Comparison of ENCODE assay signal across 6 fruit fly cellular contexts in the genomic region with DNA sequence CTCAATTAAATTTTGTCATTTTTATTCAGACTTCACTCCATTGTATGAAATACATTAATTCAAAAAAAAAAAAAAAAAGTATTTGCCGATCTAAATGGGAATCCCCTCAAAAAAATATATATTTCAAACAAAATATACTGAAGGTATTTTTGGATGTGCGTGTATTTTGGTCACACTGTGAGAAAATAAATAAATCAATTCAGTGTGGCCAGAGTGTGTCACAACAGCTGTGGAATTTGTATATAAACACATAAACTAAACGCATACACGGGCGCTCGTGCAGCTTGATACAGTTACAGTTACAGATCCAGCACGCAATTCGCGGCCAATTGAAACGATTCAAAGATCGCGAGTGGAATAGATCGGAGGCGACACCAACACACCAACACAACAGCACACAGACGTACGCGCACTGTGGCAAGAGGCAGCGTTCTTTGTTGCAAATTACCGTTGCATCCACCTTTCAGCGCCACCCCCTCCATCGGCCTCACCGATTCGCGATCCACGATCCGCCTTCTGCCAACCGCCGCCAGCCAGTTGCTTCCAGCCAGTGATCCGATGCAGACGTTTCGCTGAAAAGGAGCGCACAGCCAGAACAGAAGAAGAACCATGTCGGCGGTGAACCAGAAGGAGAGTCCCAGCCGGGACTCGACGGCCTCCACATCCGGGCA.
TF ChIP-seq lines count a peak whose summit lies in the region.

A gene (plus strand): TSS at position 260 of the 671 bp plus-strand sequence.

- no peak for TF ChIP-seq CTCF in whole organism, embryonic (GFP tag; optimal IDR thresholded peaks at IDR 0.05; lab: Kevin White, UChicago)

TF ChIP-seq in whole organism, 6 proteins besides CTCF, POLR2A, EP300 and RAD21:
- TF ChIP-seq EcR (GFP tag; optimal IDR thresholded peaks at IDR 0.05; lab: Kevin White, UChicago) (no peak), Dll (optimal IDR thresholded peaks at IDR 0.05; lab: Kevin White, UChicago) (peak; percentile 30)

TF ChIP-seq in whole organism, adult, 20 proteins besides CTCF, POLR2A, EP300 and RAD21:
- no peak for TF ChIP-seq CG33017 (tag; optimal IDR thresholded peaks at IDR 0.05; lab: Kevin White, UChicago)
- peak; percentile 17 for TF ChIP-seq CG1620 (GFP tag; optimal IDR thresholded peaks at IDR 0.05; lab: Kevin White, UChicago)
- TF ChIP-seq CG11617 (GFP tag; optimal IDR thresholded peaks at IDR 0.05; lab: Kevin White, UChicago), result peak; percentile 2
- TF ChIP-seq ovo (GFP tag; optimal IDR thresholded peaks at IDR 0.05; lab: Kevin White, UChicago), result peak; percentile 4
- no peak for TF ChIP-seq cnc (optimal IDR thresholded peaks at IDR 0.05; lab: Kevin White, UChicago)
- TF ChIP-seq kay (GFP tag; lab: Kevin White, UChicago; ENCODE audit: borderline replicate concordance), result no peak
- no peak for TF ChIP-seq CG7045 (GFP tag; optimal IDR thresholded peaks at IDR 0.05; lab: Kevin White, UChicago)
- TF ChIP-seq CG5204 (GFP tag; optimal IDR thresholded peaks at IDR 0.05; lab: Kevin White, UChicago), result no peak
- TF ChIP-seq Mnt (GFP tag; optimal IDR thresholded peaks at IDR 0.05; lab: Kevin White, UChicago), result peak; percentile 46
- peak; percentile 30 for TF ChIP-seq tj (GFP tag; optimal IDR thresholded peaks at IDR 0.05; lab: Kevin White, UChicago)
- peak; percentile 65 for TF ChIP-seq bab1 (GFP tag; optimal IDR thresholded peaks at IDR 0.05; lab: Kevin White, UChicago)
- TF ChIP-seq CG7101 (tag; optimal IDR thresholded peaks at IDR 0.05; lab: Kevin White, UChicago), result peak; percentile 11
- no peak for TF ChIP-seq CG12768 (GFP tag; optimal IDR thresholded peaks at IDR 0.05; lab: Kevin White, UChicago)
- no peak for TF ChIP-seq toe (GFP tag; optimal IDR thresholded peaks at IDR 0.05; lab: Kevin White, UChicago)
TF ChIP-seq in whole organism, adult: peak in this region for 7.

TF ChIP-seq in whole organism, embryonic, 481 proteins besides CTCF, POLR2A, EP300 and RAD21 (continues in another document):
- TF ChIP-seq CG8089 (GFP tag; optimal IDR thresholded peaks at IDR 0.05; lab: Kevin White, UChicago), result no peak
- TF ChIP-seq gsb-n (tag; optimal IDR thresholded peaks at IDR 0.05; lab: Kevin White, UChicago), result no peak
- no peak for TF ChIP-seq Dad (GFP tag; optimal IDR thresholded peaks at IDR 0.05; lab: Kevin White, UChicago)
- no peak for TF ChIP-seq Oaz (GFP tag; IDR thresholded peaks at IDR 0.05; lab: Robert Waterston, UW)
- no peak for TF ChIP-seq Dip2 (GFP tag; IDR thresholded peaks at IDR 0.05; lab: Robert Waterston, UW)
- no peak for TF ChIP-seq CG14667 (GFP tag; IDR thresholded peaks at IDR 0.05; lab: Robert Waterston, UW)
- no peak for TF ChIP-seq HmgD (GFP tag; optimal IDR thresholded peaks at IDR 0.05; lab: Kevin White, UChicago)
- TF ChIP-seq corto (GFP tag; optimal IDR thresholded peaks at IDR 0.05; lab: Kevin White, UChicago), result no peak
- TF ChIP-seq CG11504 (tag; optimal IDR thresholded peaks at IDR 0.05; lab: Kevin White, UChicago), result peak; percentile 40
- TF ChIP-seq tap (tag; optimal IDR thresholded peaks at IDR 0.05; lab: Kevin White, UChicago), result no peak
- no peak for TF ChIP-seq CG14050 (GFP tag; IDR thresholded peaks at IDR 0.05; lab: Robert Waterston, UW)
- no peak for TF ChIP-seq lbe (GFP tag; optimal IDR thresholded peaks at IDR 0.05; lab: Kevin White, UChicago)
- no peak for TF ChIP-seq CG11560 (tag; IDR thresholded peaks at IDR 0.05; lab: Robert Waterston, UW)
- TF ChIP-seq CG31388 (GFP tag; optimal IDR thresholded peaks at IDR 0.05; lab: Kevin White, UChicago), result no peak
- TF ChIP-seq CG15011 (GFP tag; optimal IDR thresholded peaks at IDR 0.05; lab: Kevin White, UChicago), result no peak
- TF ChIP-seq ac (GFP tag; optimal IDR thresholded peaks at IDR 0.05; lab: Kevin White, UChicago), result no peak
- TF ChIP-seq sqz (GFP tag; optimal IDR thresholded peaks at IDR 0.05; lab: Kevin White, UChicago), result peak; percentile 52
- no peak for TF ChIP-seq CG18619 (GFP tag; optimal IDR thresholded peaks at IDR 0.05; lab: Kevin White, UChicago)

TF ChIP-seq in whole organism, prepupa, 60 proteins besides CTCF, POLR2A, EP300 and RAD21 (continues in another document):
- peak; percentile 26 for TF ChIP-seq CG9139 (GFP tag; optimal IDR thresholded peaks at IDR 0.05; lab: Kevin White, UChicago)
- TF ChIP-seq fd85E (GFP tag; optimal IDR thresholded peaks at IDR 0.05; lab: Kevin White, UChicago), result no peak
- TF ChIP-seq ss (GFP tag; optimal IDR thresholded peaks at IDR 0.05; lab: Kevin White, UChicago), result peak; percentile 31 to 62
- peak; percentile 54 for TF ChIP-seq Sox14 (GFP tag; optimal IDR thresholded peaks at IDR 0.05; lab: Kevin White, UChicago)
- no peak for TF ChIP-seq CG3032 (tag; optimal IDR thresholded peaks at IDR 0.05; lab: Kevin White, UChicago)
- TF ChIP-seq cyc (GFP tag; optimal IDR thresholded peaks at IDR 0.05; lab: Kevin White, UChicago), result no peak
- no peak for TF ChIP-seq acj6 (GFP tag; optimal IDR thresholded peaks at IDR 0.05; lab: Kevin White, UChicago)
- TF ChIP-seq CG10669 (GFP tag; optimal IDR thresholded peaks at IDR 0.05; lab: Kevin White, UChicago), result no peak
- TF ChIP-seq CG3919 (GFP tag; optimal IDR thresholded peaks at IDR 0.05; lab: Kevin White, UChicago), result peak; percentile 56
- TF ChIP-seq Ets21C (GFP tag; optimal IDR thresholded peaks at IDR 0.05; lab: Kevin White, UChicago), result no peak
- peak; percentile 33 for TF ChIP-seq Sox102F (GFP tag; optimal IDR thresholded peaks at IDR 0.05; lab: Kevin White, UChicago)
- no peak for TF ChIP-seq CG11294 (GFP tag; IDR thresholded peaks at IDR 0.05; lab: Robert Waterston, UW)
- peak; percentile 6 for TF ChIP-seq achi (GFP tag; optimal IDR thresholded peaks at IDR 0.05; lab: Kevin White, UChicago)
- no peak for TF ChIP-seq CG6792 (GFP tag; optimal IDR thresholded peaks at IDR 0.05; lab: Kevin White, UChicago)
- TF ChIP-seq CG8319 (GFP tag; optimal IDR thresholded peaks at IDR 0.05; lab: Kevin White, UChicago), result no peak
- TF ChIP-seq spab (GFP tag; optimal IDR thresholded peaks at IDR 0.05; lab: Kevin White, UChicago), result no peak
- peak; percentile 3 for TF ChIP-seq vri (GFP tag; optimal IDR thresholded peaks at IDR 0.05; lab: Kevin White, UChicago)
- TF ChIP-seq net (GFP tag; optimal IDR thresholded peaks at IDR 0.05; lab: Kevin White, UChicago), result peak; percentile 14

TF ChIP-seq in whole organism, pupa, 21 proteins besides CTCF, POLR2A, EP300 and RAD21:
- peak; percentile 61 for TF ChIP-seq CG4496 (GFP tag; IDR thresholded peaks at IDR 0.05; lab: Robert Waterston, UW)
- TF ChIP-seq fd96Ca (GFP tag; IDR thresholded peaks at IDR 0.05; lab: Robert Waterston, UW), result 0 out of 3 replicates have a peak, but pooled peaks have one; percentile 41
- TF ChIP-seq gl (tag; optimal IDR thresholded peaks at IDR 0.05; lab: Kevin White, UChicago), result no peak
- no peak for TF ChIP-seq Snoo (tag; optimal IDR thresholded peaks at IDR 0.05; lab: Kevin White, UChicago)
- no peak for TF ChIP-seq CG13204 (GFP tag; optimal IDR thresholded peaks at IDR 0.05; lab: Kevin White, UChicago)
TF ChIP-seq in whole organism, pupa: peak in this region for 2.

TF ChIP-seq in whole organism, wandering third instar larva, 38 proteins besides CTCF, POLR2A, EP300 and RAD21:
- TF ChIP-seq Rel (GFP tag; optimal IDR thresholded peaks at IDR 0.05; lab: Kevin White, UChicago) (no peak), Rel (tag; optimal IDR thresholded peaks at IDR 0.05; lab: Kevin White, UChicago) (peak; percentile 100), woc (GFP tag; optimal IDR thresholded peaks at IDR 0.05; lab: Kevin White, UChicago) (peak; percentile 6), Sp1 (GFP tag; optimal IDR thresholded peaks at IDR 0.05; lab: Kevin White, UChicago) (peak; percentile 14), fru (GFP tag; optimal IDR thresholded peaks at IDR 0.05; lab: Kevin White, UChicago) (peak; percentile 7), tai (GFP tag; optimal IDR thresholded peaks at IDR 0.05; lab: Kevin White, UChicago) (no peak), rgr (GFP tag; optimal IDR thresholded peaks at IDR 0.05; lab: Kevin White, UChicago) (peak; percentile 11), Hr78 (GFP tag; optimal IDR thresholded peaks at IDR 0.05; lab: Kevin White, UChicago) (no peak)
TF ChIP-seq in whole organism, wandering third instar larva: peak in this region for 5.
